Worm (Caenorhabditis elegans) whole organism, young adult: Measurements from ENCODE around the gene W05B2.2.

Source experiments
- B0261.1 ChIP-seq: sonication (generic microtip); optimal IDR thresholded peaks from 2 replicates; lab custom pipeline; 2016; ENCODE audit warnings: mild to moderate bottlenecking, missing genetic modification characterization, moderate library complexity, missing compliant biosample characterization
- B0336.3 ChIP-seq: fragments of 200-800 bp; sonication (Bioruptor generic); IDR thresholded peaks from 2 replicates; pipeline ENCODE4 v1.3.6; 2022; ENCODE audit warnings: missing genetic modification characterization, missing compliant biosample characterization
- C06A6.2 ChIP-seq: fragments of 200-800 bp; sonication (Bioruptor generic); conservative IDR thresholded peaks from 2 replicates; pipeline ENCODE4 v1.3.6; 2022; ENCODE audit warnings: missing genetic modification characterization, missing compliant biosample characterization
- C17E4.6 ChIP-seq: fragments of 200-800 bp; sonication (Bioruptor generic); IDR thresholded peaks from 2 replicates; pipeline ENCODE4 v1.3.6; 2022; ENCODE audit warnings: missing genetic modification reagents, missing genetic modification characterization, missing compliant biosample characterization
- F10E7.11 ChIP-seq: sonication (generic microtip); optimal IDR thresholded peaks from 2 replicates; lab custom pipeline; 2017; ENCODE audit warnings: mild to moderate bottlenecking, missing genetic modification characterization, moderate library complexity, missing compliant biosample characterization
- F22D6.2 ChIP-seq: sonication (generic microtip); optimal IDR thresholded peaks from 2 replicates; lab custom pipeline; 2016; ENCODE audit warnings: mild to moderate bottlenecking, missing genetic modification characterization, missing compliant biosample characterization
- F49E8.2 ChIP-seq: sonication (generic microtip); optimal IDR thresholded peaks from 3 replicates; lab custom pipeline; 2017; ENCODE audit warnings: missing genetic modification characterization, mild to moderate bottlenecking, missing compliant biosample characterization, antibody characterized with exemption, moderate library complexity; ENCODE audit not compliant: insufficient read depth
- F57C9.4 ChIP-seq: sonication (generic microtip); optimal IDR thresholded peaks from 2 replicates; lab custom pipeline; 2017; ENCODE audit warnings: mild to moderate bottlenecking, missing genetic modification characterization, missing compliant biosample characterization
- K11D2.4 ChIP-seq: fragments of 200-800 bp; sonication (Bioruptor generic); IDR thresholded peaks from 2 replicates; pipeline ENCODE4 v1.3.6; 2022; ENCODE audit warnings: missing genetic modification reagents, missing genetic modification characterization, missing compliant biosample characterization
- K12H6.12 ChIP-seq: fragments of 200-800 bp; sonication (Bioruptor generic); optimal IDR thresholded peaks from 2 replicates; lab custom pipeline; 2018; ENCODE audit warnings: mild to moderate bottlenecking, missing genetic modification characterization, missing compliant biosample characterization
- T07F8.4 ChIP-seq: sonication (generic microtip); optimal IDR thresholded peaks from 2 replicates; lab custom pipeline; 2016; ENCODE audit warnings: mild to moderate bottlenecking, missing genetic modification characterization, moderate library complexity, missing compliant biosample characterization
- Y53F4B.3 ChIP-seq: fragments of 200-800 bp; sonication (Bioruptor generic); IDR thresholded peaks from 2 replicates; pipeline ENCODE4 v1.3.6; 2022; ENCODE audit warnings: missing genetic modification reagents, missing genetic modification characterization, missing compliant biosample characterization
- Y79H2A.3 ChIP-seq: fragments of 200-800 bp; sonication (Bioruptor generic); conservative IDR thresholded peaks from 2 replicates; pipeline ENCODE4 v1.3.6; 2022; ENCODE audit warnings: missing genetic modification reagents, missing genetic modification characterization, missing compliant biosample characterization
- aptf-3 ChIP-seq: fragments of 200-800 bp; sonication (Bioruptor generic); IDR thresholded peaks from 2 replicates; pipeline ENCODE4 v1.3.6; 2022; ENCODE audit warnings: missing genetic modification characterization, missing compliant biosample characterization
- atf-7 ChIP-seq: sonication (generic microtip); optimal IDR thresholded peaks from 2 replicates; lab custom pipeline; 2017; ENCODE audit warnings: mild to moderate bottlenecking, missing genetic modification characterization, missing compliant biosample characterization
- attf-3 ChIP-seq: fragments of 200-800 bp; sonication (Bioruptor generic); conservative IDR thresholded peaks from 2 replicates; pipeline ENCODE4 v1.3.6; 2022; ENCODE audit warnings: missing genetic modification reagents, missing genetic modification characterization, missing compliant biosample characterization
- attf-6 ChIP-seq: fragments of 200-800 bp; sonication (Bioruptor generic); IDR thresholded peaks from 2 replicates; pipeline ENCODE4 v1.3.6; 2022; ENCODE audit warnings: missing genetic modification reagents, missing genetic modification characterization, missing compliant biosample characterization
- cebp-2 ChIP-seq: fragments of 200-800 bp; sonication (Bioruptor generic); IDR thresholded peaks from 2 replicates; pipeline ENCODE4 v1.3.6; 2022; ENCODE audit warnings: missing genetic modification characterization, missing compliant biosample characterization
- ceh-58 ChIP-seq: fragments of 200-800 bp; sonication (Bioruptor generic); IDR thresholded peaks from 2 replicates; pipeline ENCODE4 v1.3.6; 2022; ENCODE audit warnings: missing genetic modification characterization, missing compliant biosample characterization
- ceh-91 ChIP-seq: fragments of 200-800 bp; sonication (Bioruptor generic); IDR thresholded peaks from 2 replicates; pipeline ENCODE4 v1.3.6; 2022; ENCODE audit warnings: missing genetic modification reagents, missing genetic modification characterization, missing compliant biosample characterization
- dpl-1 ChIP-seq: fragments of 150-350 bp; optimal IDR thresholded peaks from 2 replicates; lab custom pipeline; 2014; ENCODE audit warnings: missing biosample characterization, missing genetic modification reagents, missing genetic modification characterization
- him-1 ChIP-seq: sonication (generic microtip); optimal IDR thresholded peaks from 2 replicates; lab custom pipeline; 2016; ENCODE audit warnings: missing genotype, missing genetic modification reagents, missing genetic modification characterization, missing compliant biosample characterization
- hsf-1 ChIP-seq: fragments of 200-800 bp; sonication (Bioruptor generic); IDR thresholded peaks from 2 replicates; pipeline ENCODE4 v1.3.6; 2022; ENCODE audit warnings: missing genetic modification reagents, missing genetic modification characterization, missing compliant biosample characterization
- let-526 ChIP-seq: fragments of 200-800 bp; sonication (Bioruptor generic); IDR thresholded peaks from 2 replicates; pipeline ENCODE4 v1.3.6; 2022; ENCODE audit warnings: missing genetic modification reagents, missing genetic modification characterization, missing compliant biosample characterization
- let-607 ChIP-seq, 2 experiments: fragments of 200-800 bp in 1 of 2; sonication (Bioruptor generic) in 1 of 2; sonication (generic microtip) in 1 of 2; optimal IDR thresholded peaks; 2 replicates each; lab custom pipeline; 2016 to 2018; ENCODE audit warnings: mild to moderate bottlenecking in 2 of 2, missing compliant biosample characterization in 2 of 2, missing genetic modification characterization in 2 of 2, moderate library complexity in 2 of 2, missing genotype in 1 of 2
- lin-54 ChIP-seq: fragments of 200-800 bp; sonication (Bioruptor generic); optimal IDR thresholded peaks from 2 replicates; lab custom pipeline; 2018; ENCODE audit warnings: mild to moderate bottlenecking, missing genetic modification characterization, missing compliant biosample characterization
- madf-8 ChIP-seq: fragments of 200-800 bp; sonication (Bioruptor generic); conservative IDR thresholded peaks from 2 replicates; pipeline ENCODE4 v1.3.6; 2022; ENCODE audit warnings: missing genetic modification reagents, missing genetic modification characterization, missing compliant biosample characterization
- repo-1 ChIP-seq: sonication (generic microtip); optimal IDR thresholded peaks from 2 replicates; lab custom pipeline; 2017; ENCODE audit warnings: mild to moderate bottlenecking, missing genetic modification characterization, missing compliant biosample characterization
- snpc-1.1 ChIP-seq: sonication (generic microtip); optimal IDR thresholded peaks from 2 replicates; lab custom pipeline; 2017; ENCODE audit warnings: missing genetic modification characterization, mild to moderate bottlenecking, missing compliant biosample characterization, antibody characterized with exemption, moderate library complexity, missing genotype, missing genetic modification reagents; ENCODE audit not compliant: insufficient read depth
- snpc-3.4 ChIP-seq: sonication (generic microtip); optimal IDR thresholded peaks from 2 replicates; lab custom pipeline; 2017; ENCODE audit warnings: missing genetic modification characterization, mild to moderate bottlenecking, missing compliant biosample characterization, antibody characterized with exemption, moderate library complexity, missing genotype, missing genetic modification reagents
- snpc-4 ChIP-seq, 5 experiments: fragments of 150-350 bp in 1 of 5; sonication (generic microtip) in 4 of 5; optimal IDR thresholded peaks; 2 replicates each; lab custom pipeline; 2014 to 2018; ENCODE audit warnings: missing genetic modification characterization in 5 of 5, missing biosample characterization in 3 of 5, antibody characterized with exemption in 2 of 5, mild to moderate bottlenecking in 2 of 5, missing compliant biosample characterization in 2 of 5, missing genotype in 2 of 5, moderate library complexity in 2 of 5, missing genetic modification reagents in 1 of 5
- tbp1 ChIP-seq: fragments of 200-800 bp; sonication (Bioruptor generic); optimal IDR thresholded peaks from 2 replicates; lab custom pipeline; 2018; ENCODE audit warnings: mild to moderate bottlenecking, missing genetic modification characterization, missing compliant biosample characterization
- zfh-2 ChIP-seq: fragments of 200-800 bp; sonication (Bioruptor generic); conservative IDR thresholded peaks from 2 replicates; pipeline ENCODE4 v1.3.6; 2022; ENCODE audit warnings: missing genetic modification reagents, missing genetic modification characterization, missing compliant biosample characterization
- zim-3 ChIP-seq: sonication (generic microtip); optimal IDR thresholded peaks from 2 replicates; lab custom pipeline; 2017; ENCODE audit warnings: mild to moderate bottlenecking, missing genetic modification characterization, moderate library complexity, missing compliant biosample characterization
- ztf-28 ChIP-seq: fragments of 200-800 bp; sonication (Bioruptor generic); IDR thresholded peaks from 2 replicates; pipeline ENCODE4 v1.3.6; 2022; ENCODE audit warnings: missing genetic modification reagents, missing genetic modification characterization, missing compliant biosample characterization
- ztf-3 ChIP-seq: fragments of 200-800 bp; sonication (Bioruptor generic); optimal IDR thresholded peaks from 2 replicates; lab custom pipeline; 2018; ENCODE audit warnings: mild to moderate bottlenecking, missing genetic modification characterization, missing compliant biosample characterization

The W05B2.2 gene

DNA sequence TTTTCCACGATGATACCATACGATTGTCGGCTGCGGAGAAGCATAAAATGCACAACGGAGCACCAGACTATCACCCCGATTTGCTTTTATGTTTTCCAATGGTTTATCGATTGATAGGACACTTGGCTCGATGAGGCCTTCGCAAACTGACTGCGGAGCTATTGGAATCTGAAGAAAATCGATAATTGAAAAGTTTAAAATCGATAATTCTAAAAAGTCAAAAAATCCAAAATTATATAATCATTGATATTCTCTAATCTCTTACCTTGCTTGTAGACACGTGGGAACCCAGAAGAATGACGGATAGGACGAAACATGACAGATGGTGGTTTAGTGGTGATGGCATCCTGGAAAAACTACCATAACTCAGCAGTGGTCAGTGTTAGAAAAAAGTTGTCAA is 13.8 kb downstream of the W05B2.2 start, which contains the start of gene zig-5:
zig-5 (minus strand) TSS at position 349 of the 400 bp plus-strand sequence.
- TF ChIP-seq C06A6.2 (GFP tag; lab: Robert Waterston, UW) (no peak), Y79H2A.3 (no peak), lin-54 (no peak), B0261.1 (tag; lab: Kevin White, UChicago) (no peak), F22D6.2 (tag; lab: Kevin White, UChicago) (no peak), K11D2.4 (GFP tag; lab: Robert Waterston, UW) (no peak), attf-6 (GFP tag; lab: Robert Waterston, UW) (no peak), snpc-4 (GFP tag; optimal IDR thresholded peaks at IDR 0.05; lab: Kevin White, UChicago) (no peak), snpc-4 (tag; optimal IDR thresholded peaks at IDR 0.05; lab: Kevin White, UChicago) (no peak)

DNA sequence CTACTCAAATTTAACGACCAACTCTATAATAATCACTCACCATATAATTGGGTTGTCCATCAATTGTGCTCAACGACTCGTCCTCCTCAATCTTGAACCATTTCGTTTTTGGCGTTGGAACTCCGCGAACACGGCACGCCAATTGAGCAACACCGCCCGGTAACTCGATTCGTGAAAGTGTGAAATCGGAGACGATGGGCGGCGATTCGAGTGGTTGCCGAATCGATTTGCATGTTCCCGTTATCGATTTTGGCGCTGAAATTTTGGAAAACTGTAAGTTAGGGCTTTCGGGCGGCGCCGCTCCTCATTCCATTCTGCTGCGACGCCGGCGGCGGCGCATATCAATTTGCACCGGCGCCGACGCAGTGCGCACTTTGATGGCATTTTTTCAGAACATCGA is 15.2 kb downstream of the W05B2.2 start:
- no peak for TF ChIP-seq C17E4.6 (GFP tag; lab: Robert Waterston, UW)
- TF ChIP-seq snpc-3.4: no peak
- TF ChIP-seq F57C9.4: no peak
- no peak for TF ChIP-seq madf-8 (GFP tag; lab: Robert Waterston, UW)
- no peak for TF ChIP-seq aptf-3 (GFP tag; lab: Robert Waterston, UW)
- TF ChIP-seq zim-3 (tag; lab: Kevin White, UChicago): no peak
- TF ChIP-seq zfh-2 (GFP tag; lab: Robert Waterston, UW): peak; percentile 60; the same call in 1 of the 2 replicates
- no peak for TF ChIP-seq ztf-28
- no peak for TF ChIP-seq tbp1 (GFP tag; lab: Kevin White, UChicago)
- no peak for TF ChIP-seq K11D2.4 (GFP tag; lab: Robert Waterston, UW)
- TF ChIP-seq let-526 (GFP tag; lab: Robert Waterston, UW): 0 out of 2 replicates have a peak, but pooled peaks have one; percentile 26
- no peak for TF ChIP-seq T07F8.4
- no peak for TF ChIP-seq attf-6 (GFP tag; lab: Robert Waterston, UW)
- no peak for TF ChIP-seq cebp-2
- no peak for TF ChIP-seq ztf-3 (GFP tag; lab: Kevin White, UChicago)
- no peak for TF ChIP-seq B0336.3 (GFP tag; lab: Robert Waterston, UW)
- no peak for TF ChIP-seq him-1 (tag; lab: Kevin White, UChicago)

DNA sequence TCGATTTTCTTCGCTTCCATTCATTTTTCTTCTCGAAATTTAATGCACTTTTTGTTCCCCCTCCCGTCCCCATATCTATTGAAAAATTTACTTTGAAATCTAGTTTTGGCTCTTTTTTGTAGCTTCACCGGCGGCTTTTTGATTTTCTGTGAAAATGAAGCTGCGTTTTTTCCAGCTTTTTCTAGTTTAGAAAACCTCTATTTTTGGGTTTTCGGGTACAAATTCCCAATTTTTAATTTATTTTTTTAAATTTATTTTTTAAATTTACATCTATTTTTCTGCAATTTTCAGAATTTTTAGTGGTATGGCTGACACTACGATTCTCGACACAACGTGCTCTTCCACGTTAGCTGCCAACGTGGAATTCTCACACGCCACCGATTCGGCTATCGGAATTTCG is 19.8 kb downstream of the W05B2.2 start, which contains the start of gene strd-1:
strd-1 (plus strand) TSS at position 301 of the 400 bp plus-strand sequence.
- TF ChIP-seq T07F8.4: no peak
- TF ChIP-seq K12H6.12 (tag; lab: Kevin White, UChicago): no peak
- TF ChIP-seq attf-3 (GFP tag; lab: Robert Waterston, UW): no peak
- TF ChIP-seq repo-1 (tag; lab: Kevin White, UChicago): no peak
- TF ChIP-seq Y53F4B.3 (GFP tag; lab: Robert Waterston, UW): no peak
- no peak for TF ChIP-seq F49E8.2 (tag; lab: Kevin White, UChicago)
- TF ChIP-seq zfh-2 (GFP tag; lab: Robert Waterston, UW): no peak
- TF ChIP-seq dpl-1: no peak
- no peak for TF ChIP-seq atf-7 (tag; lab: Kevin White, UChicago)
- no peak for TF ChIP-seq hsf-1 (GFP tag; lab: Robert Waterston, UW)
- no peak for TF ChIP-seq cebp-2
- TF ChIP-seq F10E7.11 (tag; lab: Kevin White, UChicago): no peak
- TF ChIP-seq let-607 (tag; optimal IDR thresholded peaks at IDR 0.05; lab: Kevin White, UChicago): no peak
- TF ChIP-seq snpc-1.1 (tag; lab: Kevin White, UChicago): no peak
- no peak for TF ChIP-seq ceh-91
- no peak for TF ChIP-seq ceh-58
- no peak for TF ChIP-seq tbp1 (GFP tag; lab: Kevin White, UChicago)
- TF ChIP-seq him-1 (tag; lab: Kevin White, UChicago): no peak
